Worm (Caenorhabditis elegans): ENCODE results near the gene flp-12.

- no peak for TF ChIP-seq nhr-237 (tag; optimal IDR thresholded peaks at IDR 0.05)
- no peak for TF ChIP-seq elt-1 (tag; optimal IDR thresholded peaks at IDR 0.05; ENCODE audit: borderline replicate concordance, insufficient read depth)
- TF ChIP-seq lin-13 (tag; optimal IDR thresholded peaks at IDR 0.05): no peak
- TF ChIP-seq ztf-11 (tag; optimal IDR thresholded peaks at IDR 0.05): no peak
- no peak for TF ChIP-seq nhr-76 (tag; optimal IDR thresholded peaks at IDR 0.05)
Measured at ce11 chrX:4592250-4592649, at the start of gene flp-12.
